Fruit fly (Drosophila melanogaster) whole organism, pupa: ENCODE measurements around the gene Gal.

ENCODE experiments used
- CG10348 ChIP-seq: fragments of 200-800 bp; sonication (Bioruptor generic); IDR thresholded peaks from 2 replicates; pipeline ENCODE4 v1.3.6; 2022; ENCODE audit warnings: missing biosample characterization, missing genetic modification characterization
- CG12605 ChIP-seq: fragments of 200-800 bp; sonication (Bioruptor generic); IDR thresholded peaks from 2 replicates; pipeline ENCODE4 v1.3.6; 2022; ENCODE audit warnings: missing biosample characterization, missing genetic modification characterization
- CG13204 ChIP-seq: fragments of 200-800 bp; sonication (Bioruptor generic); optimal IDR thresholded peaks from 2 replicates; lab custom pipeline; 2018; ENCODE audit warnings: missing biosample characterization, mild to moderate bottlenecking, missing genetic modification characterization, moderate library complexity
- CG17806 ChIP-seq: fragments of 200-800 bp; sonication (Bioruptor generic); optimal IDR thresholded peaks from 2 replicates; lab custom pipeline; 2018; ENCODE audit warnings: missing biosample characterization, mild to moderate bottlenecking, missing genetic modification characterization, moderate library complexity
- CG34367 ChIP-seq: fragments of 200-800 bp; sonication (Bioruptor generic); optimal IDR thresholded peaks from 2 replicates; lab custom pipeline; 2018; ENCODE audit warnings: missing biosample characterization, mild to moderate bottlenecking, missing genetic modification characterization
- CG4496 ChIP-seq: fragments of 200-800 bp; sonication (Bioruptor generic); IDR thresholded peaks from 3 replicates; pipeline ENCODE4 v1.3.6; 2022; ENCODE audit warnings: missing biosample characterization, missing genetic modification characterization
- CG8159 ChIP-seq: fragments of 200-800 bp; sonication (Bioruptor generic); optimal IDR thresholded peaks from 3 replicates; lab custom pipeline; 2018; ENCODE audit warnings: missing biosample characterization, mild to moderate bottlenecking, missing genetic modification characterization, moderate library complexity
- D1 ChIP-seq: fragments of 200-800 bp; sonication (Bioruptor generic); optimal IDR thresholded peaks from 2 replicates; lab custom pipeline; 2018; ENCODE audit warnings: missing biosample characterization, mild to moderate bottlenecking, missing genetic modification characterization, moderate library complexity
- Ets98B ChIP-seq: fragments of 200-800 bp; sonication (Bioruptor generic); IDR thresholded peaks from 2 replicates; pipeline ENCODE4 v1.3.6; 2022; ENCODE audit warnings: missing biosample characterization, missing genetic modification characterization
- Pif1A ChIP-seq: fragments of 200-800 bp; sonication (Bioruptor generic); optimal IDR thresholded peaks from 3 replicates; lab custom pipeline; 2016; ENCODE audit warnings: missing biosample characterization, missing genetic modification characterization
- Pif1B ChIP-seq: fragments of 200-800 bp; sonication (Bioruptor generic); optimal IDR thresholded peaks from 3 replicates; lab custom pipeline; 2016; ENCODE audit warnings: missing biosample characterization, missing genetic modification characterization
- Snoo ChIP-seq: fragments of 200-800 bp; sonication (Bioruptor generic); optimal IDR thresholded peaks from 3 replicates; lab custom pipeline; 2017; ENCODE audit warnings: missing biosample characterization, mild to moderate bottlenecking, missing genetic modification characterization, inconsistent platforms
- gl ChIP-seq: fragments of 200-800 bp; sonication (Bioruptor generic); optimal IDR thresholded peaks from 2 replicates; lab custom pipeline; 2018; ENCODE audit warnings: missing biosample characterization, mild to moderate bottlenecking, missing genetic modification characterization

The Gal gene

DNA sequence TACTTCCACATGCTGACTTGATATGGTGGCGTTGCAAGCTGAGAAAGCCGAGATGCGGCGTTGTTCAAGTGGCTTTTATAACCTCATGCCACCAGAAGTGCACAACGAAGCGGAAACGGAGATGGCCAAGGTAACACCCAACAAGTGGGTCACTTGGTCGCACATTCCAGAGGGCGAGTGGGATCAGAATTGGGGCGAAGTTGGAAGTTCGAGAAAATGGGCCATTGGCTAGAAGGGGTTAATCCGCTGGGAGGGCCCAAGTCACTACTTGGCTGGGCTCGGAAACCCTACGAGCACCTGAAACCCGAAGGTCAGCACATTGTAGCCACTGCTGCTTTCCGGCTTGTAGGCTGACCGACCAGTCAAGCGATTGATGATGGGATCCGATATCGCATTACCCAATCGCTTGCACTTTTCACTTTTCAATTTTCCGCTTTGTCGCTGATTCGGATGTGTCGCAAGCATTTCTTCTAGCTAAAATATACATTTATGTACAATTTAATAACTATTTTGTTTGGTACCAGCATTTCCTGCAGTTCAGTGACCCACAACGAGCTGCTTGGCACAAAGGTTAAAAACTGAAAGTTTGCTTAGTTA lies 47.9 kb downstream of the Gal start, which contains the start of gene Vm26Ac:
TSS of gene Vm26Ac (minus strand) at position 51 of the 597 bp plus-strand sequence.
- TF ChIP-seq CG4496 (GFP tag; lab: Robert Waterston, UW) (no peak), Pif1B (no peak), Pif1A (no peak), gl (no peak)

DNA sequence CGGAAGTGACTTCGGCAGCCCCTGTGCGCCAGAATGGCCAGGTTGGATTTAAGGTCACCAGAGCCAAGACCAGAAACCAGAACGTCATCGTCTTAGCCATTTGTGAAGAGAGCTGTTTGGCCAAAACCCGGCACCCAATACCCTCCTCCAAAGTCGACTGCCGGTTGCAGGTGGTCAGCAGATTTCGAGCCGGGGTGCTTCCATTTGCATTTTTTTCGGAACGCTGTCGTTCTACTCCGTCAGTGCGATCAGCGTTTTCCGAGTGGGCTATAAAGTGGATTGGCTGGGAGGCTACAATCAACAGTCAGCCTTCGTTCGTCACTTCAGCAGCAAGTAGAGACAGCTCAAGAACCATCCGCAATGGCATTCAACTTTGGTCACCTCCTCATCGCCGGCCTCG lies 49.9 kb downstream of the Gal start, which contains the start of the genes CG13998 and Vm26Ab:
TSS of gene CG13998 (minus strand) at position 114 of the 400 bp plus-strand sequence.
TSS of gene Vm26Ab (plus strand) at position 299 of the 400 bp plus-strand sequence.
- no peak for TF ChIP-seq CG34367 (tag; lab: Kevin White, UChicago)
- TF ChIP-seq Pif1B, result no peak
- TF ChIP-seq CG4496 (GFP tag; lab: Robert Waterston, UW), result no peak
- TF ChIP-seq Pif1A, result no peak
- TF ChIP-seq Ets98B (GFP tag; lab: Robert Waterston, UW), result no peak
- no peak for TF ChIP-seq CG13204
- TF ChIP-seq CG8159 (tag; lab: Kevin White, UChicago), result no peak
- no peak for TF ChIP-seq gl
- no peak for TF ChIP-seq D1
- TF ChIP-seq, all 21 proteins: peak for 0

DNA sequence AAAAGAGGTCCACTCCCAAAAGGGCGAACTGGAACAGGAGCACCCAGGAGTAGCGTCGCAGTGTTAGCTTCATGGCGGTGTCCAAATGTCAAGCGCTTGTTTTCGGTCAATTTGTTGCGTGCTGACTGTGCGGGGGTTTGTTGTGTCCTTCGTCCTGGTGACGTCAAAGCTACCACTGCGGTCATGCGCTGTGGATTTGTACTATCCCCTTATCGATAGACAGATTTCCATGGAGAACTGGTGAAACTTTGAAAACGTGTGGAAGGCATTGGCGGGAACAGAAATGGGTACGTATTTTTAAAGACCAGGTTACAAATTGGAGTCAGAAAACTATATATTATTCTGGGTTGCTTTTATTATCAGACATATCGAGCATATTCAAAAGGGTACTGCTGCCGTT lies 50.5 kb downstream of the Gal start, which contains the start of gene CG13999:
TSS of gene CG13999 (minus strand) at position 314 of the 400 bp plus-strand sequence.
- TF ChIP-seq Ets98B (GFP tag; lab: Robert Waterston, UW), result no peak
- no peak for TF ChIP-seq Snoo
- no peak for TF ChIP-seq CG12605 (GFP tag; lab: Robert Waterston, UW)
- no peak for TF ChIP-seq Pif1A
- no peak for TF ChIP-seq gl
- no peak for TF ChIP-seq CG10348
- TF ChIP-seq CG17806, result no peak
- TF ChIP-seq CG4496 (GFP tag; lab: Robert Waterston, UW), result no peak
